Fruit fly (Drosophila melanogaster) whole organism, embryonic: ENCODE measurements around the gene lectin-37Da.

Experiments used
- CG10366 ChIP-seq: fragments of 200-800 bp; sonication (Bioruptor generic); IDR thresholded peaks from 2 replicates; pipeline ENCODE4 v1.3.6; 2022; ENCODE audit warnings: missing biosample characterization, missing genetic modification characterization
- CG10543 ChIP-seq: fragments of 200-800 bp; sonication (Bioruptor generic); optimal IDR thresholded peaks from 3 replicates; lab custom pipeline; 2017; ENCODE audit warnings: missing biosample characterization, mild to moderate bottlenecking, missing genetic modification characterization, moderate library complexity
- CG12769 ChIP-seq: fragments of 200-800 bp; sonication (Bioruptor generic); optimal IDR thresholded peaks from 2 replicates; lab custom pipeline; 2019; ENCODE audit warnings: missing biosample characterization, mild to moderate bottlenecking, missing genetic modification characterization, moderate library complexity
- CG13894 ChIP-seq: fragments of 200-800 bp; sonication (Bioruptor generic); optimal IDR thresholded peaks from 3 replicates; lab custom pipeline; 2018; ENCODE audit warnings: missing biosample characterization, mild to moderate bottlenecking, missing genetic modification characterization, moderate library complexity
- CG14710 ChIP-seq: fragments of 200-800 bp; sonication (Bioruptor generic); optimal IDR thresholded peaks from 3 replicates; lab custom pipeline; 2019; ENCODE audit warnings: missing biosample characterization, mild to moderate bottlenecking, missing genetic modification characterization, moderate library complexity
- CG16813 ChIP-seq: fragments of 200-800 bp; sonication (Bioruptor generic); IDR thresholded peaks from 3 replicates; pipeline ENCODE4 v1.3.6; 2022; ENCODE audit warnings: missing biosample characterization, missing genetic modification characterization; ENCODE audit not compliant: partially characterized antibody
- CG1792 ChIP-seq: fragments of 200-800 bp; sonication (Bioruptor generic); optimal IDR thresholded peaks from 2 replicates; lab custom pipeline; 2016; ENCODE audit warnings: missing biosample characterization, missing genetic modification characterization
- CG18011 ChIP-seq: fragments of 200-800 bp; sonication (Bioruptor generic); optimal IDR thresholded peaks from 2 replicates; lab custom pipeline; 2017; ENCODE audit warnings: missing biosample characterization, missing genetic modification characterization, mild to moderate bottlenecking, moderate library complexity, missing genotype
- CG3065 ChIP-seq: fragments of 200-800 bp; sonication (Bioruptor generic); optimal IDR thresholded peaks from 2 replicates; lab custom pipeline; 2016; ENCODE audit warnings: missing biosample characterization, missing genetic modification characterization
- CG34376 ChIP-seq: fragments of 200-800 bp; sonication (Bioruptor generic); optimal IDR thresholded peaks from 2 replicates; lab custom pipeline; 2018; ENCODE audit warnings: missing biosample characterization, mild to moderate bottlenecking, missing genetic modification characterization
- CG5180 ChIP-seq: fragments of 200-800 bp; sonication (Bioruptor generic); optimal IDR thresholded peaks from 3 replicates; lab custom pipeline; 2017; ENCODE audit warnings: missing biosample characterization, missing genetic modification characterization, mild to moderate bottlenecking, moderate library complexity, missing genetic modification reagents
- CG6254 ChIP-seq: fragments of 200-800 bp; sonication (Bioruptor generic); optimal IDR thresholded peaks from 3 replicates; lab custom pipeline; 2017; ENCODE audit warnings: mild to moderate bottlenecking, missing biosample characterization, missing genetic modification reagents, missing genetic modification characterization
- CG8290 ChIP-seq, 3 experiments: fragments of 200-800 bp; sonication (Bioruptor generic); optimal IDR thresholded peaks; 2 replicates each; lab custom pipeline; 2016 to 2019; ENCODE audit warnings: missing biosample characterization in 3 of 3, missing genetic modification characterization in 3 of 3, mild to moderate bottlenecking in 2 of 3, moderate library complexity in 1 of 3
- CG9817 ChIP-seq: fragments of 200-800 bp; sonication (Bioruptor generic); optimal IDR thresholded peaks from 2 replicates; lab custom pipeline; 2018; ENCODE audit warnings: missing biosample characterization, mild to moderate bottlenecking, missing genetic modification characterization, moderate library complexity
- CG9932 ChIP-seq: fragments of 200-800 bp; sonication (Bioruptor generic); IDR thresholded peaks from 2 replicates; pipeline ENCODE4 v1.3.6; 2022; ENCODE audit warnings: missing biosample characterization, missing genetic modification characterization
- CTCF ChIP-seq: fragments of 200-800 bp; sonication (Bioruptor generic); optimal IDR thresholded peaks from 2 replicates; lab custom pipeline; 2017; ENCODE audit warnings: missing biosample characterization, mild to moderate bottlenecking, missing genetic modification characterization, moderate library complexity
- Dbx ChIP-seq: fragments of 200-800 bp; sonication (Bioruptor generic); IDR thresholded peaks from 3 replicates; pipeline ENCODE4 v1.3.6; 2022; ENCODE audit warnings: missing biosample characterization, missing genetic modification characterization
- Dek ChIP-seq: fragments of 200-800 bp; sonication (Bioruptor generic); optimal IDR thresholded peaks from 3 replicates; lab custom pipeline; 2019; ENCODE audit warnings: missing biosample characterization, mild to moderate bottlenecking, missing genetic modification characterization, moderate library complexity
- HmgD ChIP-seq: fragments of 200-800 bp; sonication (Bioruptor generic); optimal IDR thresholded peaks from 3 replicates; lab custom pipeline; 2016; ENCODE audit warnings: missing biosample characterization, missing genetic modification characterization
- HmgZ ChIP-seq: fragments of 200-800 bp; sonication (Bioruptor generic); optimal IDR thresholded peaks from 2 replicates; lab custom pipeline; 2018; ENCODE audit warnings: missing biosample characterization, mild to moderate bottlenecking, missing genetic modification characterization
- Hmr ChIP-seq: fragments of 200-800 bp; sonication (Bioruptor generic); optimal IDR thresholded peaks from 3 replicates; lab custom pipeline; 2017; ENCODE audit warnings: mild to moderate bottlenecking, missing biosample characterization, missing genetic modification reagents, missing genetic modification characterization
- Hr51 ChIP-seq, 2 experiments: fragments of 200-800 bp; sonication (Bioruptor generic); optimal IDR thresholded peaks; 2 replicates in 1 of 2; 3 replicates in 1 of 2; lab custom pipeline; 2016 to 2018; ENCODE audit warnings: missing biosample characterization in 2 of 2, missing genetic modification characterization in 2 of 2, mild to moderate bottlenecking in 1 of 2, moderate library complexity in 1 of 2
- Med ChIP-seq: fragments of 200-800 bp; sonication (Bioruptor generic); peaks from one replicate; lab custom pipeline; 2016; ENCODE audit warnings: missing biosample characterization, missing genetic modification characterization, mild to moderate bottlenecking, inconsistent platforms, moderate library complexity
- NfI ChIP-seq: fragments of 200-800 bp; sonication (Bioruptor generic); optimal IDR thresholded peaks from 3 replicates; lab custom pipeline; 2018; ENCODE audit warnings: missing biosample characterization, mild to moderate bottlenecking, missing genetic modification characterization, moderate library complexity
- ara ChIP-seq: fragments of 200-800 bp; sonication (Bioruptor generic); IDR thresholded peaks from 2 replicates; pipeline ENCODE4 v1.3.6; 2022; ENCODE audit warnings: missing biosample characterization, missing genetic modification characterization
- cad ChIP-seq: fragments of >200 bp; optimal IDR thresholded peaks from 2 replicates; lab custom pipeline; 2017; ENCODE audit warnings: missing biosample characterization, missing genetic modification characterization
- ci ChIP-seq: fragments of 200-800 bp; sonication (Bioruptor generic); IDR thresholded peaks from 3 replicates; pipeline ENCODE4 v1.3.6; 2022; ENCODE audit warnings: missing biosample characterization, missing genetic modification characterization
- dimm ChIP-seq: fragments of 200-800 bp; sonication (Bioruptor generic); IDR thresholded peaks from 2 replicates; pipeline ENCODE4 v1.3.6; 2022; ENCODE audit warnings: missing biosample characterization, missing genetic modification characterization
- dpn ChIP-seq, 2 experiments: fragments of 200-800 bp; sonication (Bioruptor generic); optimal IDR thresholded peaks; 3 replicates each; lab custom pipeline; 2016; ENCODE audit warnings: missing biosample characterization in 2 of 2, missing genetic modification characterization in 2 of 2
- hb ChIP-seq: fragments of 200-800 bp; sonication (Bioruptor generic); IDR thresholded peaks from 3 replicates; pipeline ENCODE4 v1.3.6; 2022; ENCODE audit warnings: missing biosample characterization, missing genetic modification characterization; ENCODE audit not compliant: partially characterized antibody
- hth ChIP-seq: fragments of >200 bp; optimal IDR thresholded peaks from 2 replicates; lab custom pipeline; 2017; ENCODE audit warnings: inconsistent platforms
- inv ChIP-seq: fragments of 200-800 bp; sonication (Bioruptor generic); IDR thresholded peaks from 2 replicates; pipeline ENCODE4 v1.3.6; 2022; ENCODE audit warnings: missing biosample characterization, missing genetic modification characterization; ENCODE audit not compliant: partially characterized antibody
- knrl ChIP-seq: fragments of 200-800 bp; sonication (Bioruptor generic); IDR thresholded peaks from 3 replicates; pipeline ENCODE4 v1.3.6; 2022; ENCODE audit warnings: missing biosample characterization, missing genetic modification characterization; ENCODE audit not compliant: partially characterized antibody
- lab ChIP-seq: fragments of 200-800 bp; sonication (Bioruptor generic); optimal IDR thresholded peaks from 3 replicates; lab custom pipeline; 2017; ENCODE audit warnings: missing biosample characterization, missing genetic modification characterization, mild to moderate bottlenecking, moderate library complexity, missing genetic modification reagents
- lilli ChIP-seq: fragments of 200-800 bp; sonication (Bioruptor generic); optimal IDR thresholded peaks from 3 replicates; lab custom pipeline; 2016; ENCODE audit warnings: missing biosample characterization, missing genetic modification characterization
- mirr ChIP-seq: fragments of 200-800 bp; sonication (Bioruptor generic); optimal IDR thresholded peaks from 3 replicates; lab custom pipeline; 2018; ENCODE audit warnings: missing biosample characterization, mild to moderate bottlenecking, missing genetic modification characterization
- nmo ChIP-seq: fragments of 200-800 bp; sonication (Bioruptor generic); optimal IDR thresholded peaks from 2 replicates; lab custom pipeline; 2018; ENCODE audit warnings: missing biosample characterization, mild to moderate bottlenecking, missing genetic modification characterization, moderate library complexity
- pnt ChIP-seq: fragments of 200-800 bp; sonication (Bioruptor generic); optimal IDR thresholded peaks from 3 replicates; lab custom pipeline; 2016; ENCODE audit warnings: missing biosample characterization, missing genetic modification characterization
- pum ChIP-seq: fragments of 200-800 bp; sonication (Bioruptor generic); optimal IDR thresholded peaks from 2 replicates; lab custom pipeline; 2016; ENCODE audit warnings: missing biosample characterization, missing genetic modification characterization
- pzg ChIP-seq: fragments of 200-800 bp; sonication (Bioruptor generic); optimal IDR thresholded peaks from 3 replicates; lab custom pipeline; 2018; ENCODE audit warnings: missing biosample characterization, mild to moderate bottlenecking, missing genetic modification characterization, moderate library complexity
- run ChIP-seq: fragments of 200-800 bp; sonication (Bioruptor generic); optimal IDR thresholded peaks from 3 replicates; lab custom pipeline; 2018; ENCODE audit warnings: missing biosample characterization, mild to moderate bottlenecking, missing genetic modification characterization
- scrt ChIP-seq: fragments of 200-800 bp; sonication (Bioruptor generic); optimal IDR thresholded peaks from 2 replicates; lab custom pipeline; 2018; ENCODE audit warnings: missing biosample characterization, mild to moderate bottlenecking, missing genetic modification characterization, moderate library complexity
- sens ChIP-seq: fragments of 200-800 bp; sonication (Bioruptor generic); peaks from one replicate; lab custom pipeline; 2016; ENCODE audit warnings: missing biosample characterization, missing genetic modification characterization
- sim ChIP-seq: fragments of 200-800 bp; sonication (Bioruptor generic); IDR thresholded peaks from 2 replicates; pipeline ENCODE4 v1.3.6; 2022; ENCODE audit warnings: missing biosample characterization, missing genetic modification characterization
- slp2 ChIP-seq: fragments of 200-800 bp; sonication (Bioruptor generic); optimal IDR thresholded peaks from 2 replicates; lab custom pipeline; 2016; ENCODE audit warnings: missing biosample characterization, missing genetic modification characterization
- sob ChIP-seq: fragments of 200-800 bp; sonication (Bioruptor generic); IDR thresholded peaks from 2 replicates; pipeline ENCODE4 v1.3.6; 2022; ENCODE audit warnings: missing biosample characterization, missing genetic modification characterization
- ssp ChIP-seq: fragments of 200-800 bp; sonication (Bioruptor generic); IDR thresholded peaks from 2 replicates; pipeline ENCODE4 v1.3.6; 2022; ENCODE audit warnings: missing biosample characterization, missing genetic modification characterization
- ttk ChIP-seq: fragments of 200-800 bp; sonication (Bioruptor generic); IDR thresholded peaks from 2 replicates; pipeline ENCODE4 v2.1.2; 2022; ENCODE audit warnings: missing biosample characterization, missing genetic modification characterization
- tup ChIP-seq: fragments of 200-800 bp; sonication (Bioruptor generic); optimal IDR thresholded peaks from 2 replicates; lab custom pipeline; 2016; ENCODE audit warnings: missing biosample characterization, mild to moderate bottlenecking, missing genetic modification characterization, moderate library complexity
- zfh2 ChIP-seq: fragments of 200-800 bp; sonication (Bioruptor generic); optimal IDR thresholded peaks from 2 replicates; lab custom pipeline; 2016; ENCODE audit warnings: missing biosample characterization, missing genetic modification characterization

Gene lectin-37Da

DNA sequence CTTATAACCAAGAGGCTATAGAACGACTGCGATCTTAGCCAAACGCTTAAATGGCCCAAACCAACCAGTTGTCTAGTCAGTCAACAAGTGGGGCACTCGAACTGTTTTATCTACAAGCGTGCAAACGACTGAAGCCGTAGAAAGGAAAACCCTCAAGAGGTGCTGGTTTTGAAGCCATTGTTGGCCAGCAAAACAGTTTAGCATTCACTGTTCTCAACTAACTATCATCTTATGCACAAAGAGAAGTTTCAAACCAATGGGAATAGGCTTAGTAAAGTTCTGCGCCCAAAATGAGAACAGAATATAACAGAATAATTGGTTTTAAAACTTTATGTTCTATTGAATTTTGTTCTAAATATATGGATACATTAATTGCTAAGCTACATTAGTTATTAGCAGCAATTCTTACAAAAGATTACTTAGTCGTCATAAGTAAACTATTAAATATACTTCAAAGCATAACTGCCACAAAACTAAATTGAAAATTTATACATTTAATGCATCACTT, 24.4 kb upstream of the lectin-37Da start, which contains the start of gene CG31798 (continued):
- TF ChIP-seq CG12769 (peak; percentile 16), CG34376 (GFP tag; lab: Kevin White, UChicago) (no peak), nmo (GFP tag; lab: Kevin White, UChicago) (no peak), CG9932 (GFP tag; lab: Robert Waterston, UW) (0 out of 2 replicates have a peak, but pooled peaks have one; percentile 9), Med (GFP tag; lab: Kevin White, UChicago) (peak; percentile 44), mirr (GFP tag; lab: Kevin White, UChicago) (no peak), CG14710 (no peak), slp2 (no peak), CG13894 (tag; lab: Kevin White, UChicago) (peak; percentile 34), CG10543 (GFP tag; lab: Kevin White, UChicago) (no peak), inv (no peak; the same call in 1 of the 2 replicates), dpn (GFP tag; optimal IDR thresholded peaks at IDR 0.05; lab: Kevin White, UChicago) (no peak), zfh2 (GFP tag; lab: Kevin White, UChicago) (no peak), ssp (GFP tag; lab: Robert Waterston, UW) (no peak), hth (no peak), sens (GFP tag; lab: Kevin White, UChicago) (peak; percentile 35), lab (GFP tag; lab: Kevin White, UChicago) (no peak), ci (peak; percentile 18; the same call in 1 of the 3 replicates), dimm (GFP tag; lab: Robert Waterston, UW) (no peak), CG18011 (GFP tag; lab: Kevin White, UChicago) (no peak), HmgD (GFP tag; lab: Kevin White, UChicago) (peak; percentile 47), cad (GFP tag; lab: Kevin White, UChicago) (peak; percentile 86), Hmr (GFP tag; lab: Kevin White, UChicago) (peak; percentile 6), pzg (GFP tag; lab: Kevin White, UChicago) (peak; percentile 14), CG3065 (GFP tag; lab: Kevin White, UChicago) (no peak), CG1792 (GFP tag; lab: Kevin White, UChicago) (no peak), Hr51 (GFP tag; optimal IDR thresholded peaks at IDR 0.05; lab: Kevin White, UChicago) (no peak), CG9817 (tag; lab: Kevin White, UChicago) (peak; percentile 6), pnt (GFP tag; lab: Kevin White, UChicago) (no peak), Dbx (GFP tag; lab: Robert Waterston, UW) (no peak), CG10366 (GFP tag; lab: Robert Waterston, UW) (no peak), sim (no peak), pum (GFP tag; lab: Kevin White, UChicago) (no peak), CG8290 (GFP tag; optimal IDR thresholded peaks at IDR 0.05; lab: Kevin White, UChicago) (no peak), CG8290 (tag; optimal IDR thresholded peaks at IDR 0.05; lab: Kevin White, UChicago) (peak in 1 of 2 experiments; percentile 61), tup (no peak), CG5180 (peak; percentile 26), CG6254 (GFP tag; lab: Kevin White, UChicago) (no peak), ara (GFP tag; lab: Robert Waterston, UW) (no peak), HmgZ (peak; percentile 16), NfI (no peak), hb (no peak), run (tag; lab: Kevin White, UChicago) (no peak), lilli (GFP tag; lab: Kevin White, UChicago) (no peak), scrt (GFP tag; lab: Kevin White, UChicago) (peak; percentile 8), Dek (tag; lab: Kevin White, UChicago) (peak; percentile 7), sob (peak; percentile 39; the same call in 1 of the 2 replicates), CG16813 (GFP tag; lab: Robert Waterston, UW) (no peak), ttk (no peak), CTCF (GFP tag; lab: Kevin White, UChicago) (peak; percentile 75), knrl (GFP tag; lab: Robert Waterston, UW) (peak; percentile 52; the same call in 2 of the 3 replicates)
